Fruit fly (Drosophila melanogaster) whole organism, prepupa: ENCODE measurements around the gene mib1.

ENCODE experiments used
- CG10631 ChIP-seq: fragments of 200-800 bp; sonication (Bioruptor generic); optimal IDR thresholded peaks from 2 replicates; lab custom pipeline; 2016; ENCODE audit warnings: missing biosample characterization, missing genetic modification characterization
- CG10669 ChIP-seq: fragments of 200-800 bp; sonication (Bioruptor generic); optimal IDR thresholded peaks from 3 replicates; lab custom pipeline; 2018; ENCODE audit warnings: missing biosample characterization, mild to moderate bottlenecking, missing genetic modification characterization, moderate library complexity
- CG11294 ChIP-seq: fragments of 200-800 bp; sonication (Bioruptor generic); IDR thresholded peaks from 2 replicates; pipeline ENCODE4 v1.3.6; 2022; ENCODE audit warnings: missing biosample characterization, missing genetic modification characterization
- CG11902 ChIP-seq: fragments of 200-800 bp; sonication (Bioruptor generic); optimal IDR thresholded peaks from 3 replicates; lab custom pipeline; 2016; ENCODE audit warnings: missing biosample characterization, missing genetic modification characterization
- CG15336 ChIP-seq: fragments of 200-800 bp; sonication (Bioruptor generic); IDR thresholded peaks from 2 replicates; pipeline ENCODE4 v1.3.6; 2022; ENCODE audit warnings: missing biosample characterization, missing genetic modification characterization
- CG3032 ChIP-seq: fragments of 200-800 bp; optimal IDR thresholded peaks from 2 replicates; lab custom pipeline; 2019; ENCODE audit warnings: missing biosample characterization, mild to moderate bottlenecking, missing genetic modification characterization, moderate library complexity
- CG31627 ChIP-seq: fragments of 200-800 bp; sonication (Bioruptor generic); optimal IDR thresholded peaks from 3 replicates; lab custom pipeline; 2016; ENCODE audit warnings: missing biosample characterization, missing genetic modification characterization
- CG32006 ChIP-seq: fragments of 200-800 bp; sonication (Bioruptor generic); optimal IDR thresholded peaks from 3 replicates; lab custom pipeline; 2017; ENCODE audit warnings: missing biosample characterization, mild to moderate bottlenecking, missing genetic modification characterization
- CG3919 ChIP-seq: fragments of 200-800 bp; sonication (Bioruptor generic); optimal IDR thresholded peaks from 3 replicates; lab custom pipeline; 2016; ENCODE audit warnings: missing biosample characterization, missing genetic modification characterization
- CG6163 ChIP-seq: fragments of 200-800 bp; sonication (Bioruptor generic); IDR thresholded peaks from 3 replicates; pipeline ENCODE4 v1.3.6; 2022; ENCODE audit warnings: missing biosample characterization, missing genetic modification characterization
- CG6792 ChIP-seq: fragments of 200-800 bp; sonication (Bioruptor generic); optimal IDR thresholded peaks from 3 replicates; lab custom pipeline; 2016; ENCODE audit warnings: missing biosample characterization, missing genetic modification characterization
- CG8119 ChIP-seq: fragments of 200-800 bp; sonication (Bioruptor generic); IDR thresholded peaks from 3 replicates; pipeline ENCODE4 v1.3.6; 2022; ENCODE audit warnings: missing biosample characterization, missing genetic modification characterization
- Eip78C ChIP-seq: fragments of 200-800 bp; sonication (Bioruptor generic); peaks from one replicate; lab custom pipeline; 2016; ENCODE audit warnings: missing biosample characterization, missing genetic modification characterization
- Eip93F ChIP-seq: fragments of 200-800 bp; sonication (Bioruptor generic); optimal IDR thresholded peaks from 2 replicates; lab custom pipeline; 2016; ENCODE audit warnings: missing biosample characterization, mild to moderate bottlenecking, missing genetic modification characterization
- Gug ChIP-seq: fragments of 200-800 bp; sonication (Bioruptor generic); IDR thresholded peaks from 2 replicates; pipeline ENCODE4 v1.3.6; 2022; ENCODE audit warnings: missing biosample characterization, missing genetic modification characterization
- Hr38 ChIP-seq: sonication (Bioruptor generic); optimal IDR thresholded peaks from 2 replicates; lab custom pipeline; 2016; ENCODE audit warnings: missing biosample characterization, missing genetic modification characterization
- Hr39 ChIP-seq: fragments of 200-800 bp; sonication (Bioruptor generic); optimal IDR thresholded peaks from 2 replicates; lab custom pipeline; 2016; ENCODE audit warnings: missing biosample characterization, missing genetic modification characterization
- Hr4 ChIP-seq: fragments of 200-800 bp; sonication (Bioruptor generic); optimal IDR thresholded peaks from 3 replicates; lab custom pipeline; 2016; ENCODE audit warnings: missing biosample characterization, missing genetic modification characterization
- Lpt ChIP-seq: fragments of 200-800 bp; sonication (Bioruptor generic); optimal IDR thresholded peaks from 3 replicates; lab custom pipeline; 2016; ENCODE audit warnings: missing biosample characterization, missing genetic modification characterization
- Met ChIP-seq: fragments of 200-800 bp; sonication (Bioruptor generic); optimal IDR thresholded peaks from 3 replicates; lab custom pipeline; 2016; ENCODE audit warnings: missing biosample characterization, missing genetic modification characterization
- Sox102F ChIP-seq: fragments of 200-800 bp; sonication (Bioruptor generic); optimal IDR thresholded peaks from 2 replicates; lab custom pipeline; 2016; ENCODE audit warnings: missing biosample characterization, mild to moderate bottlenecking, missing genetic modification characterization
- achi ChIP-seq: fragments of 200-800 bp; sonication (Bioruptor generic); optimal IDR thresholded peaks from 3 replicates; lab custom pipeline; 2016; ENCODE audit warnings: missing biosample characterization, missing genetic modification characterization
- acj6 ChIP-seq: fragments of 200-800 bp; sonication (Bioruptor generic); optimal IDR thresholded peaks from 3 replicates; lab custom pipeline; 2016; ENCODE audit warnings: missing biosample characterization, missing genetic modification characterization
- cyc ChIP-seq: fragments of 200-800 bp; sonication (Bioruptor generic); optimal IDR thresholded peaks from 3 replicates; lab custom pipeline; 2016; ENCODE audit warnings: missing biosample characterization, missing genetic modification characterization
- dac ChIP-seq: fragments of 200-800 bp; sonication (Bioruptor generic); optimal IDR thresholded peaks from 2 replicates; lab custom pipeline; 2017; ENCODE audit warnings: missing biosample characterization, mild to moderate bottlenecking, missing genetic modification characterization
- eg ChIP-seq: fragments of 200-800 bp; sonication (Bioruptor generic); IDR thresholded peaks from 3 replicates; pipeline ENCODE4 v1.3.6; 2022; ENCODE audit warnings: missing biosample characterization, missing genetic modification characterization
- esn ChIP-seq: fragments of 200-800 bp; sonication (Bioruptor generic); optimal IDR thresholded peaks from 2 replicates; lab custom pipeline; 2016; ENCODE audit warnings: missing biosample characterization, mild to moderate bottlenecking, missing genetic modification characterization, moderate library complexity
- fd59A ChIP-seq: fragments of 200-800 bp; sonication (Bioruptor generic); optimal IDR thresholded peaks from 2 replicates; lab custom pipeline; 2017; ENCODE audit warnings: missing biosample characterization, mild to moderate bottlenecking, missing genetic modification characterization, missing genetic modification reagents
- fd85E ChIP-seq: fragments of 200-800 bp; sonication (Bioruptor generic); optimal IDR thresholded peaks from 3 replicates; lab custom pipeline; 2016; ENCODE audit warnings: missing biosample characterization, missing genetic modification characterization
- fkh ChIP-seq: fragments of 200-800 bp; sonication (Bioruptor generic); optimal IDR thresholded peaks from 3 replicates; lab custom pipeline; 2017; ENCODE audit warnings: missing biosample characterization, mild to moderate bottlenecking, missing genetic modification characterization, moderate library complexity
- lz ChIP-seq: fragments of 200-800 bp; sonication (Bioruptor generic); optimal IDR thresholded peaks from 3 replicates; lab custom pipeline; 2016; ENCODE audit warnings: missing biosample characterization, missing genetic modification characterization
- net ChIP-seq: fragments of 200-800 bp; sonication (Bioruptor generic); optimal IDR thresholded peaks from 3 replicates; lab custom pipeline; 2016; ENCODE audit warnings: missing biosample characterization, missing genetic modification characterization
- spab ChIP-seq: fragments of 200-800 bp; sonication (Bioruptor generic); optimal IDR thresholded peaks from 2 replicates; lab custom pipeline; 2017; ENCODE audit warnings: missing biosample characterization, mild to moderate bottlenecking, missing genetic modification characterization, missing genetic modification reagents
- ss ChIP-seq, 2 experiments: fragments of 200-800 bp; sonication (Bioruptor generic); optimal IDR thresholded peaks; 2 replicates in 1 of 2; 3 replicates in 1 of 2; lab custom pipeline; 2017 to 2018; ENCODE audit warnings: mild to moderate bottlenecking in 2 of 2, missing biosample characterization in 2 of 2, missing genetic modification characterization in 2 of 2, moderate library complexity in 1 of 2
- svp ChIP-seq: fragments of 200-800 bp; sonication (Bioruptor generic); peaks from one replicate; lab custom pipeline; 2016; ENCODE audit warnings: missing biosample characterization, missing genetic modification characterization
- topi ChIP-seq: fragments of 200-800 bp; sonication (Bioruptor generic); optimal IDR thresholded peaks from 3 replicates; lab custom pipeline; 2016; ENCODE audit warnings: missing biosample characterization, missing genetic modification characterization

Gene mib1

DNA sequence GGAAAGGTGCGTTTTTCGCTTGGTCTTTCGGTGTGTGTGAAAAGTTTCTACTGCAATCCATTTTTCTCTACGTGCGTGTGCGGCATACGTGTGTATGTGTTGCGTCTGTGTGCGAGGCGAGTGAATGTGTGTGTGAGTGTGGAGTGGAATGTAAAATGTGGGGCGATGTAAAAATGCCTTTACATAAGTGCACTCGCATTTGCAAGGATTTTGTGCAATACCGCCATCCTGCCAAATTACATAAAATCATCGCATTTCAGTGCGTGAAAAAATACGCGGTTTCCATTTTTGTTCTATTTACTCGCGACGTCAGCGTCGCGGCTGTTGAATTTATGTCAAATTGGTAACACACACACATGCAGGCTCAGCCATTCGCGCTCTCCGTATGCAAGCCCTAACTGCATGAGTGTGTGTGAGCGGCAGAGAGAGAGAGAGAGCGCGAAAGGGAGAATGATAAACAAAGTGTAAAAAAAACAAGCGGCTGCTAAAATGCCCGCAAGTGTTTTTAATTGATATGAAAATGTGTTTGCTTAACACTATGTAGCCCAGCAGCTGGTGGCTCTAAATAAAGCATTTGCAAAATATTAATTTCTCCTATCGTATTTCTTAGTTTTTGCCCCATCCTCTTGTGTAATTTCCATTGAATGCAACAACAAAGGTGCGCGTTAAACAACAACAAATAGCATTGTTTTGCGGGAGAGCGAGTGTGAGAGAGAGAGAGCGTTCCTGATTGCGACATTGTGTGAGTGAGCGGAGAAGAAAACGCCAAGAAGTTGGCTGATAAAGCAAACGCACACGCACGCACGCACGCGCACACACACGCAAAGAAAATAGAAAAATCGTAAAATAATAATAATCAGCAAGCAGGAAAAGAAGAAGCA lies 40.8 kb upstream of the mib1 start (continued):
- TF ChIP-seq Met (GFP tag; lab: Kevin White, UChicago) (no peak), fkh (GFP tag; lab: Kevin White, UChicago) (peak; percentile 91), fd85E (GFP tag; lab: Kevin White, UChicago) (peak; percentile 18), CG11902 (GFP tag; lab: Kevin White, UChicago) (no peak), ss (GFP tag; optimal IDR thresholded peaks at IDR 0.05; lab: Kevin White, UChicago) (peak; percentile 23 to 53), Eip93F (GFP tag; lab: Kevin White, UChicago) (no peak), fd59A (GFP tag; lab: Kevin White, UChicago) (no peak), spab (GFP tag; lab: Kevin White, UChicago) (peak; percentile 31), net (GFP tag; lab: Kevin White, UChicago) (no peak), CG6792 (GFP tag; lab: Kevin White, UChicago) (no peak), CG11294 (GFP tag; lab: Robert Waterston, UW) (no peak), Hr38 (GFP tag; lab: Kevin White, UChicago) (no peak), CG3919 (GFP tag; lab: Kevin White, UChicago) (no peak), CG6163 (GFP tag; lab: Robert Waterston, UW) (peak; percentile 60; the same call in 2 of the 3 replicates), CG15336 (GFP tag; lab: Robert Waterston, UW) (no peak), Lpt (no peak), CG10669 (GFP tag; lab: Kevin White, UChicago) (no peak), dac (GFP tag; lab: Kevin White, UChicago) (no peak), Sox102F (GFP tag; lab: Kevin White, UChicago) (peak; percentile 27), CG31627 (no peak), CG32006 (GFP tag; lab: Kevin White, UChicago) (peak; percentile 32), esn (GFP tag; lab: Kevin White, UChicago) (no peak)
- TF ChIP-seq, all 60 proteins: peak for 17

DNA sequence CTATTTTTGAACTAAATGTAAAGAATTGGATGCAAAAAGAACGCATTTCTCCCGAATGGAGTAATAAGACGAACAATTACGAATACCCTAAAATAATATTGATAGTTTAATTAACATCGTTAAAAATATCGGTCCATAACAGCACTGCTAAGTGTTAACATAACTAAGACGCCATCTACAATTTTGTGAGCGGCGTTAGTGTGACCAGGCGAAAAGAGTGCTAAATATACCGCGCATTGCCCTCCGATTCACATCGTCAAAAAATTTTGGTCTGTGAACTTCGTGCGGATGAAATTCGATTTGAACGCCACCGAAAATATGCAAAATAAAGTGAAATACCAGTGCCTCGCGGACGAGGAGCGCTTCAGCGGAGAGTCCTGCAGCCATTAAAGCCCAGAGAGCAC lies 40.1 kb upstream of the mib1 start, which contains the start of gene Mbs:
Gene Mbs (plus strand): TSS at position 241 of the 404 bp plus-strand sequence.
- TF ChIP-seq cyc (GFP tag; lab: Kevin White, UChicago), result peak; percentile 9
- no peak for TF ChIP-seq Gug (GFP tag; lab: Robert Waterston, UW)
- peak; percentile 30 for TF ChIP-seq Met (GFP tag; lab: Kevin White, UChicago)
- peak; percentile 41; the same call in 1 of the 3 replicates for TF ChIP-seq eg (GFP tag; lab: Robert Waterston, UW)
- TF ChIP-seq topi, result no peak
- TF ChIP-seq CG3032 (tag; lab: Kevin White, UChicago), result no peak
- no peak for TF ChIP-seq Hr4 (GFP tag; lab: Kevin White, UChicago)
- peak; percentile 4 for TF ChIP-seq CG31627
- no peak for TF ChIP-seq acj6 (GFP tag; lab: Kevin White, UChicago)
- peak; percentile 1 for TF ChIP-seq lz (GFP tag; lab: Kevin White, UChicago)
- TF ChIP-seq CG10631 (GFP tag; lab: Kevin White, UChicago), result no peak
- TF ChIP-seq Hr39 (GFP tag; lab: Kevin White, UChicago), result peak; percentile 11
- peak; percentile 66 for TF ChIP-seq Eip78C (GFP tag; lab: Kevin White, UChicago)
- TF ChIP-seq svp (GFP tag; lab: Kevin White, UChicago), result peak; percentile 68
- peak; percentile 14; the same call in 1 of the 3 replicates for TF ChIP-seq CG8119 (GFP tag; lab: Robert Waterston, UW)

DNA sequence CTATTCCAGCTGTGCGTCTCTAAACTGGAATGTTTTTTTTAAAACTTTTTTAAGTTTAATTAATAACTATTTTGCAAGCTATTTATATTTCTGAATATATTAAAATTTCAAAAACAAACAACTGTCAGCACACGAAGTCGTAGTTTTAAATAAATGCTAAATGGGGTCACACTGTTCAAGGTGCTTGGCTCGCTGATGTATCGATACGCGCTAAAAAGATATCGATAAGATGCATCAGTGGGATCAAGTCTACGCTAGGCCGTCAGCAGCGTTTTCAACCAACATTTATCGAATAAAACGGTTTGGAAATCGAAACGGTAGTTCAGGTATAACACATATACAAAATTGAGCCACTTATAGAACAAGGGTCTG lies 39.3 kb upstream of the mib1 start, which contains the start of gene Diap1:
Gene Diap1 (minus strand): TSS at position 148 of the 372 bp plus-strand sequence.
- TF ChIP-seq CG32006 (GFP tag; lab: Kevin White, UChicago) (no peak), achi (GFP tag; lab: Kevin White, UChicago) (peak; percentile 5)
